Fruit fly (Drosophila melanogaster) whole organism, embryonic: ENCODE data around the gene CG13315.
A peak's percentile ranks its signal among the peaks of the same experiment; 100 is the strongest.

Source experiments
- ATbp ChIP-seq: fragments of 200-800 bp; sonication (Bioruptor generic); optimal IDR thresholded peaks from 2 replicates; lab custom pipeline; 2017; ENCODE audit warnings: missing biosample characterization, mild to moderate bottlenecking, missing genetic modification characterization, missing genetic modification reagents
- Atf-2 ChIP-seq: fragments of 200-800 bp; sonication (Bioruptor generic); optimal IDR thresholded peaks from 2 replicates; lab custom pipeline; 2016; ENCODE audit warnings: missing biosample characterization, missing genetic modification characterization
- Atf6 ChIP-seq: fragments of 200-800 bp; sonication (Bioruptor generic); IDR thresholded peaks from 2 replicates; pipeline ENCODE4 v1.3.6; 2022; ENCODE audit warnings: missing biosample characterization, missing genetic modification characterization
- CG10543 ChIP-seq: fragments of 200-800 bp; sonication (Bioruptor generic); optimal IDR thresholded peaks from 3 replicates; lab custom pipeline; 2017; ENCODE audit warnings: missing biosample characterization, mild to moderate bottlenecking, missing genetic modification characterization, moderate library complexity
- CG12659 ChIP-seq: fragments of 200-800 bp; sonication (Bioruptor generic); optimal IDR thresholded peaks from 3 replicates; lab custom pipeline; 2017; ENCODE audit warnings: mild to moderate bottlenecking, missing biosample characterization, missing genetic modification reagents, missing genetic modification characterization
- CG13287 ChIP-seq: fragments of 200-800 bp; sonication (Bioruptor generic); IDR thresholded peaks from 2 replicates; pipeline ENCODE4 v1.3.6; 2022; ENCODE audit warnings: missing biosample characterization, missing genetic modification characterization; ENCODE audit not compliant: partially characterized antibody
- CG14710 ChIP-seq: fragments of 200-800 bp; sonication (Bioruptor generic); optimal IDR thresholded peaks from 3 replicates; lab custom pipeline; 2019; ENCODE audit warnings: missing biosample characterization, mild to moderate bottlenecking, missing genetic modification characterization, moderate library complexity
- CG1602 ChIP-seq: fragments of 200-800 bp; sonication (Bioruptor generic); optimal IDR thresholded peaks from 3 replicates; lab custom pipeline; 2016; ENCODE audit warnings: missing biosample characterization, missing genetic modification characterization
- CG17912 ChIP-seq: fragments of 200-800 bp; sonication (Bioruptor generic); optimal IDR thresholded peaks from 2 replicates; lab custom pipeline; 2018; ENCODE audit warnings: missing biosample characterization, mild to moderate bottlenecking, missing genetic modification characterization
- CG18619 ChIP-seq: fragments of 200-800 bp; sonication (Bioruptor generic); optimal IDR thresholded peaks from 3 replicates; lab custom pipeline; 2017; ENCODE audit warnings: missing biosample characterization, mild to moderate bottlenecking, missing genetic modification characterization
- CG32772 ChIP-seq: fragments of 200-800 bp; sonication (Bioruptor generic); IDR thresholded peaks from 2 replicates; pipeline ENCODE4 v1.3.6; 2022; ENCODE audit warnings: missing biosample characterization, missing genetic modification characterization
- CG34422 ChIP-seq: fragments of 200-800 bp; sonication (Bioruptor generic); IDR thresholded peaks from 3 replicates; pipeline ENCODE4 v1.3.6; 2022; ENCODE audit warnings: missing biosample characterization, missing genetic modification characterization
- CG3847 ChIP-seq: fragments of 200-800 bp; sonication (Bioruptor generic); IDR thresholded peaks from 2 replicates; pipeline ENCODE4 v1.3.6; 2022; ENCODE audit warnings: missing biosample characterization, missing genetic modification characterization
- CG4424 ChIP-seq: fragments of 200-800 bp; sonication (Bioruptor generic); optimal IDR thresholded peaks from 3 replicates; lab custom pipeline; 2016; ENCODE audit warnings: missing biosample characterization, missing genetic modification characterization
- CG8290 ChIP-seq, 3 experiments: fragments of 200-800 bp; sonication (Bioruptor generic); optimal IDR thresholded peaks; 2 replicates each; lab custom pipeline; 2016 to 2019; ENCODE audit warnings: missing biosample characterization in 3 of 3, missing genetic modification characterization in 3 of 3, mild to moderate bottlenecking in 2 of 3, moderate library complexity in 1 of 3
- CG9609 ChIP-seq: fragments of 200-800 bp; sonication (Bioruptor generic); optimal IDR thresholded peaks from 3 replicates; lab custom pipeline; 2016; ENCODE audit warnings: missing biosample characterization, missing genetic modification characterization
- CG9797 ChIP-seq: fragments of 200-800 bp; sonication (Bioruptor generic); optimal IDR thresholded peaks from 3 replicates; lab custom pipeline; 2018; ENCODE audit warnings: missing biosample characterization, mild to moderate bottlenecking, missing genetic modification characterization
- Dek ChIP-seq: fragments of 200-800 bp; sonication (Bioruptor generic); optimal IDR thresholded peaks from 3 replicates; lab custom pipeline; 2019; ENCODE audit warnings: missing biosample characterization, mild to moderate bottlenecking, missing genetic modification characterization, moderate library complexity
- Dip3 ChIP-seq: fragments of 200-800 bp; sonication (Bioruptor generic); optimal IDR thresholded peaks from 3 replicates; lab custom pipeline; 2016; ENCODE audit warnings: missing biosample characterization, missing genetic modification characterization
- E2f2 ChIP-seq: fragments of 200-800 bp; sonication (Bioruptor generic); IDR thresholded peaks from 2 replicates; pipeline ENCODE4 v1.3.6; 2022; ENCODE audit warnings: missing biosample characterization, missing genetic modification characterization
- Eip74EF ChIP-seq, 2 experiments: fragments of 200-800 bp in 1 of 2; fragments of >200 bp in 1 of 2; sonication (Bioruptor generic) in 1 of 2; optimal IDR thresholded peaks; 2 replicates each; lab custom pipeline; 2017 to 2019; ENCODE audit warnings: missing biosample characterization in 2 of 2, missing genetic modification characterization in 2 of 2, mild to moderate bottlenecking in 1 of 2, moderate library complexity in 1 of 2
- Fer1 ChIP-seq: fragments of 200-800 bp; sonication (Bioruptor generic); optimal IDR thresholded peaks from 2 replicates; lab custom pipeline; 2017; ENCODE audit warnings: missing biosample characterization, mild to moderate bottlenecking, missing genetic modification characterization
- HmgZ ChIP-seq: fragments of 200-800 bp; sonication (Bioruptor generic); optimal IDR thresholded peaks from 2 replicates; lab custom pipeline; 2018; ENCODE audit warnings: missing biosample characterization, mild to moderate bottlenecking, missing genetic modification characterization
- Hmr ChIP-seq: fragments of 200-800 bp; sonication (Bioruptor generic); optimal IDR thresholded peaks from 3 replicates; lab custom pipeline; 2017; ENCODE audit warnings: mild to moderate bottlenecking, missing biosample characterization, missing genetic modification reagents, missing genetic modification characterization
- Ravus ChIP-seq: fragments of 200-800 bp; sonication (Bioruptor generic); IDR thresholded peaks from 2 replicates; pipeline ENCODE4 v1.3.6; 2022; ENCODE audit warnings: missing biosample characterization, missing genetic modification characterization
- Rx ChIP-seq: fragments of 200-800 bp; sonication (Bioruptor generic); IDR thresholded peaks from 2 replicates; pipeline ENCODE4 v1.3.6; 2022; ENCODE audit warnings: missing biosample characterization, missing genetic modification characterization
- Scr ChIP-seq: fragments of 200-800 bp; sonication (Bioruptor generic); IDR thresholded peaks from 2 replicates; pipeline ENCODE4 v1.3.6; 2022; ENCODE audit warnings: missing biosample characterization, missing genetic modification characterization; ENCODE audit not compliant: partially characterized antibody
- Trl ChIP-seq, 3 experiments: fragments of >200 bp in 2 of 3; fragments of 200-800 bp in 1 of 3; sonication (Bioruptor generic) in 1 of 3; optimal IDR thresholded peaks; 2 replicates in 1 of 3; 3 replicates in 2 of 3; lab custom pipeline; 2016 to 2017; ENCODE audit warnings: missing biosample characterization in 1 of 3, missing genetic modification characterization in 1 of 3
- Xbp1 ChIP-seq: fragments of 200-800 bp; sonication (Bioruptor generic); optimal IDR thresholded peaks from 3 replicates; lab custom pipeline; 2016; ENCODE audit warnings: missing biosample characterization, mild to moderate bottlenecking, missing genetic modification characterization
- Xrp1 ChIP-seq: fragments of 200-800 bp; sonication (Bioruptor generic); IDR thresholded peaks from 2 replicates; pipeline ENCODE4 v1.3.6; 2022; ENCODE audit warnings: missing biosample characterization, missing genetic modification characterization
- aop ChIP-seq: fragments of 200-800 bp; sonication (Bioruptor generic); IDR thresholded peaks from 2 replicates; pipeline ENCODE4 v1.3.6; 2022; ENCODE audit warnings: missing biosample characterization, missing genetic modification characterization
- ato ChIP-seq: fragments of 200-800 bp; sonication (Bioruptor generic); IDR thresholded peaks from 2 replicates; pipeline ENCODE4 v1.3.6; 2022; ENCODE audit warnings: missing biosample characterization, missing genetic modification characterization; ENCODE audit not compliant: partially characterized antibody
- cas ChIP-seq: fragments of 200-800 bp; sonication (Bioruptor generic); IDR thresholded peaks from 2 replicates; pipeline ENCODE4 v1.3.6; 2022; ENCODE audit warnings: missing biosample characterization, missing genetic modification characterization
- caup ChIP-seq: fragments of 200-800 bp; sonication (Bioruptor generic); optimal IDR thresholded peaks from 3 replicates; lab custom pipeline; 2017; ENCODE audit warnings: missing biosample characterization, mild to moderate bottlenecking, missing genetic modification characterization, moderate library complexity; ENCODE audit not compliant: severe bottlenecking
- ci ChIP-seq: fragments of 200-800 bp; sonication (Bioruptor generic); IDR thresholded peaks from 3 replicates; pipeline ENCODE4 v1.3.6; 2022; ENCODE audit warnings: missing biosample characterization, missing genetic modification characterization
- emc ChIP-seq: fragments of 200-800 bp; sonication (Bioruptor generic); optimal IDR thresholded peaks from 2 replicates; lab custom pipeline; 2016; ENCODE audit warnings: missing biosample characterization, missing genetic modification characterization
- ems ChIP-seq: fragments of 200-800 bp; sonication (Bioruptor generic); optimal IDR thresholded peaks from 3 replicates; lab custom pipeline; 2016; ENCODE audit warnings: missing biosample characterization, missing genetic modification characterization
- en ChIP-seq: fragments of 200-800 bp; sonication (Bioruptor generic); optimal IDR thresholded peaks from 2 replicates; lab custom pipeline; 2016; ENCODE audit warnings: missing biosample characterization, missing genetic modification characterization
- fd64A ChIP-seq: fragments of 200-800 bp; sonication (Bioruptor generic); optimal IDR thresholded peaks from 3 replicates; lab custom pipeline; 2018; ENCODE audit warnings: missing biosample characterization, mild to moderate bottlenecking, missing genetic modification characterization
- gsb ChIP-seq: fragments of 200-800 bp; sonication (Bioruptor generic); IDR thresholded peaks from 2 replicates; pipeline ENCODE4 v1.3.6; 2022; ENCODE audit warnings: missing biosample characterization, missing genetic modification characterization
- ham ChIP-seq: fragments of 200-800 bp; sonication (Bioruptor generic); IDR thresholded peaks from 2 replicates; pipeline ENCODE4 v1.3.6; 2022; ENCODE audit warnings: missing biosample characterization, missing genetic modification characterization
- hbn ChIP-seq: fragments of 200-800 bp; sonication (Bioruptor generic); IDR thresholded peaks from 2 replicates; pipeline ENCODE4 v1.3.6; 2022; ENCODE audit warnings: missing biosample characterization, missing genetic modification characterization; ENCODE audit not compliant: partially characterized antibody
- insv ChIP-seq, 2 experiments: fragments of 200-800 bp; sonication (Bioruptor generic); optimal IDR thresholded peaks; 3 replicates each; lab custom pipeline; 2016 to 2018; ENCODE audit warnings: missing biosample characterization in 2 of 2, missing genetic modification characterization in 2 of 2
- p53 ChIP-seq: fragments of 200-800 bp; sonication (Bioruptor generic); optimal IDR thresholded peaks from 2 replicates; lab custom pipeline; 2016; ENCODE audit warnings: missing biosample characterization, missing genetic modification characterization
- sima ChIP-seq: fragments of 200-800 bp; sonication (Bioruptor generic); optimal IDR thresholded peaks from 2 replicates; lab custom pipeline; 2016; ENCODE audit warnings: missing biosample characterization, missing genetic modification characterization
- sqz ChIP-seq: fragments of 200-800 bp; sonication (Bioruptor generic); optimal IDR thresholded peaks from 3 replicates; lab custom pipeline; 2018; ENCODE audit warnings: missing biosample characterization, mild to moderate bottlenecking, missing genetic modification characterization
- tio ChIP-seq: fragments of 200-800 bp; sonication (Bioruptor generic); optimal IDR thresholded peaks from 2 replicates; lab custom pipeline; 2017; ENCODE audit warnings: missing biosample characterization, missing genetic modification characterization, inconsistent platforms
- trem ChIP-seq: fragments of 200-800 bp; optimal IDR thresholded peaks from 3 replicates; lab custom pipeline; 2019; ENCODE audit warnings: missing biosample characterization, mild to moderate bottlenecking, missing genetic modification characterization, moderate library complexity
- tx ChIP-seq: fragments of 200-800 bp; sonication (Bioruptor generic); optimal IDR thresholded peaks from 2 replicates; lab custom pipeline; 2016; ENCODE audit warnings: missing biosample characterization, missing genetic modification characterization
- wor ChIP-seq: fragments of 200-800 bp; sonication (Bioruptor generic); IDR thresholded peaks from 2 replicates; pipeline ENCODE4 v1.3.6; 2022; ENCODE audit warnings: missing biosample characterization, missing genetic modification characterization
- zfh2 ChIP-seq: fragments of 200-800 bp; sonication (Bioruptor generic); optimal IDR thresholded peaks from 2 replicates; lab custom pipeline; 2016; ENCODE audit warnings: missing biosample characterization, missing genetic modification characterization

Gene CG13315

DNA sequence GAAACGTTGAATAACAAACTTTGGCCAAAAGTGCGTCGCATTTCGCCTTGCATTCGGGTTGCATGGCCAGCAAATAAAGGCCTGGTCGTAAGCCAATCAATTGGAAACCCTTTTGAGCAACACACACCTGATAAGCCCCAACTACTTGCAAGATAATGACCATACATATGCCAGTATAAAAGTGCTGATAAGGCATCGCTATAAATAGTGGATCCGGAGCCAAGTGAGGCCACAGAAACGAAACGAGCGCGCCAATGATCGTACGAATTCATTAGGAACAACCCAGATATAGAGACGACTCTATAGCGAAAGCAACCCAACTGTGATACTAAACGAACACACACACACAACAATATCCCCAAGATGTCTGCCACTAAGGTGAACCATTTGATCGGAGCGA, at the start of gene CG13315 (continued):
- TF ChIP-seq Dek (tag; lab: Kevin White, UChicago) = no peak
- TF ChIP-seq insv (GFP tag; optimal IDR thresholded peaks at IDR 0.05; lab: Kevin White, UChicago) = no peak
- no peak for TF ChIP-seq zfh2 (GFP tag; lab: Kevin White, UChicago)
- TF ChIP-seq E2f2 (GFP tag; lab: Robert Waterston, UW) = no peak
- no peak for TF ChIP-seq Trl (optimal IDR thresholded peaks at IDR 0.05; lab: Kevin White, UChicago)
- TF ChIP-seq Trl (GFP tag; optimal IDR thresholded peaks at IDR 0.05; lab: Kevin White, UChicago) = no peak
- TF ChIP-seq wor (GFP tag; lab: Robert Waterston, UW) = no peak
- TF ChIP-seq ci (GFP tag; lab: Robert Waterston, UW) = no peak
- no peak for TF ChIP-seq CG3847 (GFP tag; lab: Robert Waterston, UW)
- no peak for TF ChIP-seq Scr (GFP tag; lab: Robert Waterston, UW)
- no peak for TF ChIP-seq aop (GFP tag; lab: Robert Waterston, UW)
- TF ChIP-seq CG9797 = no peak
- TF ChIP-seq Ravus (GFP tag; lab: Robert Waterston, UW) = no peak
- no peak for TF ChIP-seq ato (GFP tag; lab: Robert Waterston, UW)
- no peak for TF ChIP-seq CG8290 (GFP tag; optimal IDR thresholded peaks at IDR 0.05; lab: Kevin White, UChicago)
- TF ChIP-seq CG8290 (tag; optimal IDR thresholded peaks at IDR 0.05; lab: Kevin White, UChicago) = no peak
- TF ChIP-seq CG34422 (GFP tag; lab: Robert Waterston, UW) = no peak
- TF ChIP-seq CG10543 = peak; percentile 69
- TF ChIP-seq hbn (GFP tag; lab: Robert Waterston, UW) = no peak
- no peak for TF ChIP-seq sqz (GFP tag; lab: Kevin White, UChicago)
- no peak for TF ChIP-seq CG4424
- no peak for TF ChIP-seq sima (GFP tag; lab: Kevin White, UChicago)
- no peak for TF ChIP-seq fd64A (GFP tag; lab: Kevin White, UChicago)
- TF ChIP-seq p53 = no peak
- TF ChIP-seq caup (GFP tag; lab: Kevin White, UChicago) = no peak
- TF ChIP-seq Eip74EF (GFP tag; optimal IDR thresholded peaks at IDR 0.05; lab: Kevin White, UChicago) = no peak
- no peak for TF ChIP-seq en (GFP tag; lab: Kevin White, UChicago)
- no peak for TF ChIP-seq emc (GFP tag; lab: Kevin White, UChicago)
- no peak for TF ChIP-seq CG9609
- TF ChIP-seq Atf6 (GFP tag; lab: Robert Waterston, UW) = no peak
- TF ChIP-seq Fer1 (GFP tag; lab: Kevin White, UChicago) = no peak
- TF ChIP-seq Atf-2 (GFP tag; lab: Kevin White, UChicago) = no peak
- no peak for TF ChIP-seq tx (GFP tag; lab: Kevin White, UChicago)
- no peak for TF ChIP-seq tio
- no peak for TF ChIP-seq ham (GFP tag; lab: Robert Waterston, UW)
- no peak for TF ChIP-seq Xrp1 (GFP tag; lab: Robert Waterston, UW)
- no peak for TF ChIP-seq CG17912 (GFP tag; lab: Kevin White, UChicago)
- no peak for TF ChIP-seq cas (GFP tag; lab: Robert Waterston, UW)
- no peak for TF ChIP-seq CG14710 (tag; lab: Kevin White, UChicago)
- no peak for TF ChIP-seq CG18619 (GFP tag; lab: Kevin White, UChicago)
- no peak for TF ChIP-seq Rx (GFP tag; lab: Robert Waterston, UW)
- no peak for TF ChIP-seq ems (GFP tag; lab: Kevin White, UChicago)
- TF ChIP-seq Dip3 = no peak
- TF ChIP-seq CG1602 (GFP tag; lab: Kevin White, UChicago) = no peak
- TF ChIP-seq trem (tag; lab: Kevin White, UChicago) = no peak
- peak; percentile 57 for TF ChIP-seq HmgZ (tag; lab: Kevin White, UChicago)
- TF ChIP-seq CG32772 (GFP tag; lab: Robert Waterston, UW) = no peak
- peak; percentile 13 for TF ChIP-seq Hmr (GFP tag; lab: Kevin White, UChicago)
- no peak for TF ChIP-seq Xbp1 (GFP tag; lab: Kevin White, UChicago)
- no peak for TF ChIP-seq CG12659 (GFP tag; lab: Kevin White, UChicago)
- no peak for TF ChIP-seq gsb (GFP tag; lab: Robert Waterston, UW)
- no peak for TF ChIP-seq CG13287 (GFP tag; lab: Robert Waterston, UW)
- TF ChIP-seq ATbp (GFP tag; lab: Kevin White, UChicago) = no peak
